Fruit fly (Drosophila melanogaster) Kc167 (cell line): ENCODE results near the gene CG5506.

Experiments
- Myc ChIP-seq: fragments of >200 bp; optimal IDR thresholded peaks from 2 replicates; lab custom pipeline; 2017; ENCODE audit warnings: missing external identifiers
- h ChIP-seq: fragments of >200 bp; optimal IDR thresholded peaks from 3 replicates; lab custom pipeline; 2018; ENCODE audit warnings: missing external identifiers
- psq ChIP-seq: fragments of >200 bp; optimal IDR thresholded peaks from 2 replicates; lab custom pipeline; 2017; ENCODE audit warnings: missing external identifiers

DNA sequence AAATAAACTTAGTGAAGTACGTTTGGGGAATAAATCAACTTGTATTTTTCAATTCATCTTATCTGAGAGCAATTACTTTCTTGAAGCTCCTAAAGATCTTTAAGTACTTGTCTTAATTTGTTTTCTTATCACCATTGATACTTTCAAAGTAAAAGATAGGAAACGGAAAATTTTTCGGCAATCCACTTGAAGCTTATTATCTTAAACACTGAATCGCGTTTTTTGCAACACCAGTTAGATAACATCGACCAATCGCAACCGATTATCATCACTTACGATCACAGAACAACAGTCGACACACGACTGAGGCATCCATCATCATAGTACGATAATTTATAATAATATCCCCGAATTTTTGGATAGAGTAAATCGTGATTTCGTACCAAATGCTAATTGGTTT is 18.0 kb upstream of the CG5506 start:
- TF ChIP-seq h (no peak), Myc (lab: Kevin White, UChicago) (no peak), psq (lab: Kevin White, UChicago) (no peak)
